Worm (Caenorhabditis elegans) whole organism, L4/young adult: ENCODE measurements around the gene sym-4.

Source experiments
- W03F9.2 ChIP-seq: fragments of 150-350 bp; optimal IDR thresholded peaks from 2 replicates; lab custom pipeline; 2014; ENCODE audit warnings: missing biosample characterization, missing genetic modification characterization
- dao-5 ChIP-seq: sonication (generic microtip); optimal IDR thresholded peaks from 2 replicates; lab custom pipeline; 2016; ENCODE audit warnings: missing genotype, missing genetic modification characterization, moderate library complexity, missing compliant biosample characterization
- him-1 ChIP-seq: sonication (generic microtip); optimal IDR thresholded peaks from 2 replicates; lab custom pipeline; 2016; ENCODE audit warnings: missing genotype, missing genetic modification reagents, missing genetic modification characterization, missing compliant biosample characterization

The sym-4 gene

ce11 chrX:14127291-14127922 is 42.0 kb downstream of the sym-4 start, which contains the start of gene F28H6.4:
TSS of gene F28H6.4 (plus strand) at chrX:14127872.
- TF ChIP-seq dao-5 (no peak), him-1 (tag; lab: Kevin White, UChicago) (no peak), W03F9.2 (no peak)

ce11 chrX:14125870-14126269 is 43.5 kb downstream of the sym-4 start, which contains the start of gene F28H6.6:
TSS of gene F28H6.6 (minus strand) at chrX:14125879.
- no peak for TF ChIP-seq dao-5
- TF ChIP-seq him-1 (tag; lab: Kevin White, UChicago) = no peak

ce11 chrX:14118762-14119161 is 50.7 kb downstream of the sym-4 start:
- TF ChIP-seq W03F9.2 (no peak), dao-5 (no peak)

ce11 chrX:14115480-14116161 is 53.8 kb downstream of the sym-4 start, which contains the start of gene F28H6.7:
TSS of gene F28H6.7 (plus strand) at chrX:14116111.
- no peak for TF ChIP-seq him-1 (tag; lab: Kevin White, UChicago)
- peak; percentile 17 for TF ChIP-seq dao-5
